Worm (Caenorhabditis elegans): ENCODE data around the gene unc-70.

ce11 chrV:6885070-6885469, 3.9 kb downstream of the unc-70 start:
- no peak for TF ChIP-seq nhr-85 (tag)
- no peak for TF ChIP-seq blmp-1 (tag; optimal IDR thresholded peaks at IDR 0.05)
- no peak for TF ChIP-seq nhr-77 (tag; optimal IDR thresholded peaks at IDR 0.05)
- no peak for TF ChIP-seq sptf-1 (tag; optimal IDR thresholded peaks at IDR 0.05)
- no peak for TF ChIP-seq rnt-1 (tag; optimal IDR thresholded peaks at IDR 0.05)
- no peak for TF ChIP-seq nhr-237 (tag; optimal IDR thresholded peaks at IDR 0.05)
- TF ChIP-seq alr-1 (tag; optimal IDR thresholded peaks at IDR 0.05; ENCODE audit: borderline replicate concordance), result no peak
- TF ChIP-seq lin-35 (GFP tag; optimal IDR thresholded peaks at IDR 0.05), result no peak
- TF ChIP-seq unc-62 (GFP tag; optimal IDR thresholded peaks at IDR 0.05), result no peak
- TF ChIP-seq ztf-11 (tag; optimal IDR thresholded peaks at IDR 0.05), result no peak
- no peak for TF ChIP-seq ama-1 (optimal IDR thresholded peaks at IDR 0.05)
- TF ChIP-seq lsy-2 (tag; optimal IDR thresholded peaks at IDR 0.05), result no peak
- TF ChIP-seq nhr-11 (tag; optimal IDR thresholded peaks at IDR 0.05), result no peak
- TF ChIP-seq elt-3 (tag; optimal IDR thresholded peaks at IDR 0.05), result no peak

Data from whole organism, L1 larva.